Worm (Caenorhabditis elegans) whole organism, early embryonic: ENCODE data around the gene T20F7.1.
"Not testable (repeated sequence)": the region's sequence is repeated elsewhere in the genome, so short reads cannot be mapped to it uniquely, and the experiment has no call there.

Experiments
- B0310.2 ChIP-seq: sonication (generic microtip); optimal IDR thresholded peaks from 2 replicates; lab custom pipeline; 2016; ENCODE audit warnings: mild to moderate bottlenecking, missing genetic modification characterization, missing compliant biosample characterization
- F13C5.2 ChIP-seq: sonication (generic microtip); optimal IDR thresholded peaks from 2 replicates; lab custom pipeline; 2017; ENCODE audit warnings: mild to moderate bottlenecking, missing genetic modification characterization, inconsistent platforms, missing compliant biosample characterization
- aly-1 ChIP-seq: sonication (generic microtip); optimal IDR thresholded peaks from 2 replicates; lab custom pipeline; 2016; ENCODE audit warnings: missing genetic modification characterization, missing compliant biosample characterization
- ama-1 ChIP-seq: fragments of 150-350 bp; optimal IDR thresholded peaks from 2 replicates; lab custom pipeline; 2014
- ceh-13 ChIP-seq: fragments of 200-800 bp; sonication (Bioruptor generic); optimal IDR thresholded peaks from 2 replicates; lab custom pipeline; 2018; ENCODE audit warnings: mild to moderate bottlenecking, missing genetic modification characterization, missing compliant biosample characterization
- ceh-36 ChIP-seq: sonication (generic microtip); optimal IDR thresholded peaks from 2 replicates; lab custom pipeline; 2016; ENCODE audit warnings: missing genetic modification characterization, inconsistent platforms, missing compliant biosample characterization
- ets-7 ChIP-seq: sonication (generic microtip); optimal IDR thresholded peaks from 2 replicates; lab custom pipeline; 2016; ENCODE audit warnings: missing genotype, missing genetic modification characterization, missing compliant biosample characterization
- flt-1 ChIP-seq: fragments of 200-800 bp; sonication (Bioruptor generic); IDR thresholded peaks from 2 replicates; pipeline ENCODE4 v1.3.6; 2022; ENCODE audit warnings: missing genetic modification characterization, missing compliant biosample characterization
- hmbx-1 ChIP-seq: sonication (generic microtip); optimal IDR thresholded peaks from 2 replicates; lab custom pipeline; 2016; ENCODE audit warnings: mild to moderate bottlenecking, missing genetic modification characterization, missing compliant biosample characterization
- hmg-4 ChIP-seq: fragments of 200-800 bp; sonication (Bioruptor generic); optimal IDR thresholded peaks from 2 replicates; lab custom pipeline; 2018; ENCODE audit warnings: mild to moderate bottlenecking, missing genetic modification characterization, missing compliant biosample characterization
- hnd-1 ChIP-seq: sonication (generic microtip); optimal IDR thresholded peaks from 2 replicates; lab custom pipeline; 2016; ENCODE audit warnings: missing genetic modification characterization, missing compliant biosample characterization
- pes-1 ChIP-seq: fragments of 200-800 bp; sonication (Bioruptor generic); IDR thresholded peaks from 2 replicates; pipeline ENCODE4 v1.3.6; 2022; ENCODE audit warnings: missing genetic modification reagents, missing genetic modification characterization, missing compliant biosample characterization
- scrt-1 ChIP-seq: fragments of 200-800 bp; sonication (Bioruptor generic); IDR thresholded peaks from 2 replicates; pipeline ENCODE4 v1.3.6; 2022; ENCODE audit warnings: missing genetic modification characterization, missing compliant biosample characterization
- sea-1 ChIP-seq: fragments of 200-800 bp; sonication (Bioruptor generic); conservative IDR thresholded peaks from 2 replicates; pipeline ENCODE4 v1.3.6; 2022; ENCODE audit warnings: missing genetic modification characterization, missing compliant biosample characterization
- tbx-11 ChIP-seq: fragments of 200-800 bp; sonication (Bioruptor generic); IDR thresholded peaks from 2 replicates; pipeline ENCODE4 v1.3.6; 2022; ENCODE audit warnings: missing genetic modification characterization, missing compliant biosample characterization
- tbx-37 ChIP-seq: fragments of 200-800 bp; sonication (Bioruptor generic); conservative IDR thresholded peaks from 2 replicates; pipeline ENCODE4 v1.3.6; 2022; ENCODE audit warnings: missing genetic modification reagents, missing genetic modification characterization, missing compliant biosample characterization
- tra-4 ChIP-seq: sonication (generic microtip); optimal IDR thresholded peaks from 2 replicates; lab custom pipeline; 2017; ENCODE audit warnings: missing genetic modification characterization, missing compliant biosample characterization

T20F7.1 gene

DNA sequence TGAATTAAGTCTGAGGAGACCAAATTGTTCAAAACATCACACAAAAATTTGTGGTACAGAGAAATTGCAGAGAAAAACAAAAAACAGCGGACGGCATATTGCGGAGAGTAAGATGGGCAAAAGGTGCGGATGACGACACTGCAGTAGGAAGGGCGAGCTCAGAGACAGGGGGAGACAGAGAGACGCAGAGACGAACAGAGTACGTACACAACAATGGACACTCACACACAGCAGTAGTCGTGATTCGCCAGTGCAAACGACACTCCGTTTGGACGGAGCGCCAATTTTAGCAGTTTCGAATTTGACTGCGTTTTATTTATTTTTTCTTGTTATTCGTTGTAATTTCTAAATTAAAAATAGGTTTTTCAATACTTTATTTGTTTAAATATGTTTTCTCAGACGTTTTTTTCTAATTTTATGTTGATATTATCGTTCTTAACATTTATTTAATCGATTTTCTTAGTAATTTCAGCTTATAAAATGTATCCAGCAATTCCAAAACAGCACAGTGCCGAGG lies at the start of gene T20F7.1:
TSS of gene T20F7.1 (plus strand) at position 467 of the 517 bp plus-strand sequence.
- TF ChIP-seq scrt-1 (GFP tag; lab: Robert Waterston, UW) (no peak), flt-1 (GFP tag; lab: Robert Waterston, UW) (no peak), hnd-1 (tag; lab: Kevin White, UChicago) (no peak), aly-1 (tag; lab: Kevin White, UChicago) (no peak), sea-1 (GFP tag; lab: Robert Waterston, UW) (no peak), ama-1 (lab: Kevin White, UChicago) (no peak), hmg-4 (peak; percentile 19), hmbx-1 (no peak), ceh-13 (GFP tag; lab: Kevin White, UChicago) (no peak), ets-7 (tag; lab: Kevin White, UChicago) (no peak), tbx-11 (GFP tag; lab: Robert Waterston, UW) (no peak), F13C5.2 (tag; lab: Kevin White, UChicago) (peak; percentile 47), ceh-36 (tag; lab: Kevin White, UChicago) (no peak), tbx-37 (no peak), pes-1 (GFP tag; lab: Robert Waterston, UW) (no peak), B0310.2 (tag; lab: Kevin White, UChicago) (no peak)

DNA sequence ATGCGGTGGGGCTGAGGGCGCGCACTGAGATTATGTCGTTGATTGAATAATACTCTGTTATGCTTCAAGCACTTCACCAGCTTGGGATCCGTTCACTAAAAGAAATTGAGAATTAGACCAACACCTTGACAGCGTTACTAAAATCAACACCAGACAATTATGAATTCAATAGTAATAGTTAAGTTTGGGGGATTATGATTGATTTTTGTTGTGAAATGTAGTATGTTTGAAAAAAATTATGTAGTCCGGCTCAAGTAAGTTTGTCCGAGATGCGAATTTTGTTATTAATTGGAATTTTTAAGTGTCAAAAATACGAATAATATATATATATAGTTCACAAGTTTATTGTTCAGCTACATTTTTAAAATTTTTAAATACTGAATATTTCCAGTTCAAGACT lies 47.4 kb upstream of the T20F7.1 start, which contains the start of gene sto-5:
TSS of gene sto-5 (minus strand) at position 101 of the 400 bp plus-strand sequence.
- TF ChIP-seq ama-1 (lab: Kevin White, UChicago) (no peak), pes-1 (GFP tag; lab: Robert Waterston, UW) (no peak), tbx-37 (no peak), ceh-13 (GFP tag; lab: Kevin White, UChicago) (no peak), hmbx-1 (no peak), flt-1 (GFP tag; lab: Robert Waterston, UW) (no peak), tra-4 (tag; lab: Kevin White, UChicago) (no peak), B0310.2 (tag; lab: Kevin White, UChicago) (no peak), tbx-11 (GFP tag; lab: Robert Waterston, UW) (no peak), aly-1 (tag; lab: Kevin White, UChicago) (no peak), F13C5.2 (tag; lab: Kevin White, UChicago) (no peak), sea-1 (GFP tag; lab: Robert Waterston, UW) (no peak)

DNA sequence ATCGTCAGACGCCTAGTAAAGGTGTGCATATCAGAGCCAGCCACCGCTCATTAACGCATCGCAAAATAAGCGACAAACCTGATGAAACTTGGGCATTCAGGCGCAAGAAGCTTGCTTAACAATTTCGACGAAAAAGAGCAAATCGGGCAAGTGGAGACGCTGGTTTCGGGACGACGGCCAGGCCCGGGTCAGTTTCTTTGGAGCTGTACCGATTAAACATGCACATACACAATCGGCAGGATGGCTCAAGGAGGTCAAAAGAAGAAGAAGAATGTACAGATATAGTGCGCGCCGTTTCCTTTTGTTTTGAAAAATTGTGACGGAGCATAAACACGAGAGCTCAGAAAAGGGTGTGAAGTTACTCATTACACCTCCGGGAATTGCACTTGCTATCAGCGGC lies 46.2 kb upstream of the T20F7.1 start:
- TF ChIP-seq B0310.2 (tag; lab: Kevin White, UChicago), result no peak
- no peak for TF ChIP-seq F13C5.2 (tag; lab: Kevin White, UChicago)
- no peak for TF ChIP-seq tra-4 (tag; lab: Kevin White, UChicago)
- TF ChIP-seq aly-1 (tag; lab: Kevin White, UChicago), result no peak
- no peak for TF ChIP-seq ets-7 (tag; lab: Kevin White, UChicago)
- TF ChIP-seq hmg-4, result no peak
- TF ChIP-seq flt-1 (GFP tag; lab: Robert Waterston, UW), result no peak
- no peak for TF ChIP-seq hnd-1 (tag; lab: Kevin White, UChicago)
- no peak for TF ChIP-seq scrt-1 (GFP tag; lab: Robert Waterston, UW)
- no peak for TF ChIP-seq tbx-37
- no peak for TF ChIP-seq hmbx-1
- TF ChIP-seq ceh-13 (GFP tag; lab: Kevin White, UChicago), result no peak
- no peak for TF ChIP-seq ama-1 (lab: Kevin White, UChicago)
- TF ChIP-seq sea-1 (GFP tag; lab: Robert Waterston, UW), result no peak
- no peak for TF ChIP-seq tbx-11 (GFP tag; lab: Robert Waterston, UW)
- TF ChIP-seq ceh-36 (tag; lab: Kevin White, UChicago), result no peak
- no peak for TF ChIP-seq pes-1 (GFP tag; lab: Robert Waterston, UW)

DNA sequence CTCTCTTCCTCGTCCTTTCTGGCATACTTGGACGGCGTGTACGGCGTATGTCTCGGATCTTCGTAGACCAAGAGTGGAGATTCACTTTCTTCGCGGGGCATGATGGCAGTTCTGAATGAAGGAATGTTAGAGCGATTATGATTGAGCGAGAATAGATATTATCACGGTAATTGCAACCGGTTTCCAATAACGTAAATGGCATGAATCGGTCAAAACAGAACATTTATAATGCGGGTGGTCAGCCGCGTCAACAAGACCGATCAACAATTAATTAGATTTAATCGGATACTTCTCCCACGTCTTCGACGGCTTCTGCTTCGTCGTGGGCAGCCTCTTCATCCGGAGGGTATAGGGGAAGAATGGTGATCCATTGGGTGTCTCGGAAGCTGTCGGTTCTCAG lies 38.0 kb upstream of the T20F7.1 start, which contains the start of gene F41G4.13:
TSS of gene F41G4.13 (minus strand) at position 101 of the 400 bp plus-strand sequence.
- not testable (repeated sequence) for TF ChIP-seq B0310.2 (tag; lab: Kevin White, UChicago); hmbx-1; hnd-1 (tag; lab: Kevin White, UChicago)

DNA sequence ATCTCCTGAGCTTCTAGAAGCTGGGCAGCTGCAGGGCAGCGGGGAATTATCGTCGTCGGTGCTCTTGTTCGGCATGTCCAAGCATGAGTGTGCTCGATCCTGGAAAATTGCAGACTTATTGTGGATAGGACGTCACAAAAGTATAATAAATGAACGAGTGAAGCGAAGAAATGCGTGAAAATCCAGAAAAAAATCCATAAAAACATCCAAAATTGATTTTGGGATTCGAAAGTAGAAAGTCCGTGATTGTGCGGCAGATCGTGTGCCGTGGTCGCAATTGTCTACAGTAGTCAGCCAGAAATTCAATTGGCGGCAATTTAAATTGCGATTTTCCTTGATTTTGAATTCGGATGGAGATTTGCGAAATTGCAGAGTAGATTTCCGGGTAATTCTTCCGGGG lies 36.4 kb upstream of the T20F7.1 start, which contains the start of gene F41G4.7:
TSS of gene F41G4.7 (minus strand) at position 101 of the 400 bp plus-strand sequence.
- no peak for TF ChIP-seq ama-1 (lab: Kevin White, UChicago)
- TF ChIP-seq sea-1 (GFP tag; lab: Robert Waterston, UW), result no peak
- no peak for TF ChIP-seq ceh-36 (tag; lab: Kevin White, UChicago)
- no peak for TF ChIP-seq hnd-1 (tag; lab: Kevin White, UChicago)
- TF ChIP-seq F13C5.2 (tag; lab: Kevin White, UChicago), result no peak
- TF ChIP-seq tra-4 (tag; lab: Kevin White, UChicago), result no peak
- no peak for TF ChIP-seq flt-1 (GFP tag; lab: Robert Waterston, UW)

DNA sequence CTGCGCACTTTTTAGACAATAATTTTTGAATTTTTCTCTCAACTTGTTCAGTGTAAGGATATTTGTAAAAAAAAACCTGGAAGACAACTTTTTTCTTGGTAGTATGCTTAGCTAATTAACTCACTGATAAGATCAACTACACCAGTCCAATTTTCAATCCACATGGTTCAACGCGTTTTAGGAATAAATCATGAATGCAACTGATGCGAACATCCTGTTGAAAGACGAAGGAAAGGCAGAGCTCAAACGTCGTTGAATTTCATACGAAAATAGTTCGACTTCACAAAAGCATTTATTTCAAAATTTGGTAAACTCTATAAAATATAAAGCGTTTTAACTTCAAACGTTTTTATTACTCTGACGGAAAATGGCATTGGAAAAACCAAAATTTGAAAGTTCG lies 32.0 kb upstream of the T20F7.1 start, which contains the start of gene dyla-1:
TSS of gene dyla-1 (plus strand) at position 301 of the 400 bp plus-strand sequence.
- TF ChIP-seq B0310.2 (tag; lab: Kevin White, UChicago), result no peak
- no peak for TF ChIP-seq tra-4 (tag; lab: Kevin White, UChicago)
- no peak for TF ChIP-seq sea-1 (GFP tag; lab: Robert Waterston, UW)
- no peak for TF ChIP-seq tbx-37
- no peak for TF ChIP-seq ama-1 (lab: Kevin White, UChicago)
- TF ChIP-seq aly-1 (tag; lab: Kevin White, UChicago), result no peak
- no peak for TF ChIP-seq ceh-36 (tag; lab: Kevin White, UChicago)
- TF ChIP-seq ets-7 (tag; lab: Kevin White, UChicago), result no peak
- no peak for TF ChIP-seq F13C5.2 (tag; lab: Kevin White, UChicago)
- no peak for TF ChIP-seq flt-1 (GFP tag; lab: Robert Waterston, UW)
- no peak for TF ChIP-seq hmbx-1
- TF ChIP-seq hnd-1 (tag; lab: Kevin White, UChicago), result no peak
- no peak for TF ChIP-seq tbx-11 (GFP tag; lab: Robert Waterston, UW)
- TF ChIP-seq pes-1 (GFP tag; lab: Robert Waterston, UW), result no peak
- no peak for TF ChIP-seq ceh-13 (GFP tag; lab: Kevin White, UChicago)
- TF ChIP-seq hmg-4, result no peak
- no peak for TF ChIP-seq scrt-1 (GFP tag; lab: Robert Waterston, UW)
